Worm (Caenorhabditis elegans): ENCODE results near the gene srsx-11.

ce11 chrV:4964020-4964635 is 14.8 kb downstream of the srsx-11 start:
- no peak for TF ChIP-seq ama-1 (optimal IDR thresholded peaks at IDR 0.05)
- no peak for TF ChIP-seq skn-1 (tag; optimal IDR thresholded peaks at IDR 0.05)
- no peak for TF ChIP-seq R02D3.7 (tag; optimal IDR thresholded peaks at IDR 0.05)
- no peak for TF ChIP-seq unc-62 (GFP tag; optimal IDR thresholded peaks at IDR 0.05)
- no peak for TF ChIP-seq egl-27 (tag; optimal IDR thresholded peaks at IDR 0.05)
- no peak for TF ChIP-seq snpc-4 (tag; optimal IDR thresholded peaks at IDR 0.05)
- no peak for TF ChIP-seq elt-1 (tag; optimal IDR thresholded peaks at IDR 0.05)

Data from whole organism, L2 larva.